Fruit fly (Drosophila melanogaster) whole organism, wandering third instar larva: ENCODE data around the gene ninaE.

Experiments used
- Abd-B ChIP-seq: fragments of >200 bp; optimal IDR thresholded peaks from 2 replicates; lab custom pipeline; 2017; ENCODE audit warnings: missing biosample characterization, missing genetic modification characterization
- CG32264 ChIP-seq: fragments of 200-800 bp; sonication (Bioruptor generic); optimal IDR thresholded peaks from 2 replicates; lab custom pipeline; 2016; ENCODE audit warnings: missing biosample characterization, missing genetic modification characterization
- CG9705 ChIP-seq: fragments of 200-800 bp; sonication (Bioruptor generic); optimal IDR thresholded peaks from 2 replicates; lab custom pipeline; 2018; ENCODE audit warnings: missing biosample characterization, mild to moderate bottlenecking, missing genetic modification characterization
- CrebA ChIP-seq: fragments of 200-800 bp; sonication (Bioruptor generic); optimal IDR thresholded peaks from 2 replicates; lab custom pipeline; 2016; ENCODE audit warnings: missing biosample characterization, mild to moderate bottlenecking, missing genetic modification characterization, borderline replicate concordance
- Dfd ChIP-seq: fragments of >200 bp; optimal IDR thresholded peaks from 2 replicates; lab custom pipeline; 2017; ENCODE audit warnings: missing biosample characterization, missing genetic modification characterization
- Dif ChIP-seq: fragments of 200-275, 200-300 bp; sonication (Bioruptor generic); optimal IDR thresholded peaks from 2 replicates; lab custom pipeline; 2018; ENCODE audit warnings: missing biosample characterization, missing genetic modification characterization; ENCODE audit not compliant: partially characterized antibody
- GATAd ChIP-seq: sonication (Bioruptor generic); optimal IDR thresholded peaks from 2 replicates; lab custom pipeline; 2016; ENCODE audit warnings: missing biosample characterization, missing genetic modification characterization
- HLH106 ChIP-seq: fragments of 200-800 bp; optimal IDR thresholded peaks from 3 replicates; lab custom pipeline; 2019; ENCODE audit warnings: missing biosample characterization, mild to moderate bottlenecking, missing genetic modification characterization, moderate library complexity
- Hnf4 ChIP-seq: fragments of 200-800 bp; sonication (Bioruptor generic); optimal IDR thresholded peaks from 2 replicates; lab custom pipeline; 2016; ENCODE audit warnings: missing biosample characterization, mild to moderate bottlenecking, missing genetic modification characterization
- Hr78 ChIP-seq: fragments of >200 bp; optimal IDR thresholded peaks from 2 replicates; lab custom pipeline; 2017; ENCODE audit warnings: missing biosample characterization, missing genetic modification characterization
- Hr83 ChIP-seq: fragments of 200-300 bp; sonication (Bioruptor generic); optimal IDR thresholded peaks from 2 replicates; lab custom pipeline; 2016; ENCODE audit warnings: missing biosample characterization, mild to moderate bottlenecking, missing genetic modification characterization, moderate library complexity; ENCODE audit not compliant: poor library complexity, severe bottlenecking
- Jra ChIP-seq: sonication (Bioruptor generic); optimal IDR thresholded peaks from 2 replicates; lab custom pipeline; 2016; ENCODE audit warnings: missing biosample characterization, missing genetic modification characterization
- Mio ChIP-seq: sonication (Bioruptor generic); optimal IDR thresholded peaks from 2 replicates; lab custom pipeline; 2016; ENCODE audit warnings: missing biosample characterization, missing genetic modification characterization
- Myc ChIP-seq: fragments of >200 bp; optimal IDR thresholded peaks from 2 replicates; lab custom pipeline; 2017
- N ChIP-seq: fragments of >200 bp; optimal IDR thresholded peaks from 2 replicates; lab custom pipeline; 2018; ENCODE audit warnings: missing biosample characterization, missing external identifiers, missing genetic modification characterization
- OdsH ChIP-seq: fragments of 200-800 bp; sonication (Bioruptor generic); optimal IDR thresholded peaks from 2 replicates; lab custom pipeline; 2016; ENCODE audit warnings: missing biosample characterization, mild to moderate bottlenecking, missing genetic modification characterization
- Rel ChIP-seq, 2 experiments: fragments of 200-800 bp; sonication (Bioruptor generic) in 1 of 2; optimal IDR thresholded peaks; 2 replicates in 1 of 2; 3 replicates in 1 of 2; lab custom pipeline; 2016 to 2019; ENCODE audit warnings: mild to moderate bottlenecking in 2 of 2, missing biosample characterization in 2 of 2, missing genetic modification characterization in 2 of 2, moderate library complexity in 1 of 2
- Sp1 ChIP-seq: fragments of 200-800 bp; sonication (Bioruptor generic); optimal IDR thresholded peaks from 3 replicates; lab custom pipeline; 2019; ENCODE audit warnings: missing biosample characterization, mild to moderate bottlenecking, missing genetic modification characterization, moderate library complexity
- Vsx2 ChIP-seq: fragments of 200-300, 225-300 bp; sonication (Bioruptor generic); optimal IDR thresholded peaks from 2 replicates; lab custom pipeline; 2018; ENCODE audit warnings: missing biosample characterization, missing genetic modification characterization; ENCODE audit not compliant: partially characterized antibody
- br ChIP-seq: fragments of 200-800 bp; sonication (Bioruptor generic); optimal IDR thresholded peaks from 2 replicates; lab custom pipeline; 2016; ENCODE audit warnings: missing biosample characterization, missing genetic modification characterization
- brk ChIP-seq: fragments of 200-800 bp; sonication (Bioruptor generic); optimal IDR thresholded peaks from 2 replicates; lab custom pipeline; 2016; ENCODE audit warnings: missing biosample characterization, mild to moderate bottlenecking, missing genetic modification characterization
- dl ChIP-seq, 2 experiments: fragments of 175-275, 200-275 bp in 1 of 2; fragments of 200-275 bp in 1 of 2; sonication (Bioruptor generic); optimal IDR thresholded peaks; lab custom pipeline; 2018; ENCODE audit warnings: mild to moderate bottlenecking in 2 of 2, missing biosample characterization in 2 of 2, missing genetic modification characterization in 2 of 2, moderate library complexity in 2 of 2; ENCODE audit not compliant: partially characterized antibody in 2 of 2, insufficient read depth in 1 of 2
- dmrt93B ChIP-seq: fragments of 200-800 bp; sonication (Bioruptor generic); optimal IDR thresholded peaks from 2 replicates; lab custom pipeline; 2018; ENCODE audit warnings: missing biosample characterization, mild to moderate bottlenecking, missing genetic modification characterization
- dsf ChIP-seq: sonication (Bioruptor generic); optimal IDR thresholded peaks from 2 replicates; lab custom pipeline; 2016; ENCODE audit warnings: missing biosample characterization, missing genetic modification characterization, borderline replicate concordance
- ey ChIP-seq: fragments of 200-800 bp; sonication (Bioruptor generic); optimal IDR thresholded peaks from 2 replicates; lab custom pipeline; 2016; ENCODE audit warnings: missing biosample characterization, missing genetic modification characterization
- foxo ChIP-seq, 2 experiments: fragments of 200-800 bp; sonication (Bioruptor generic); optimal IDR thresholded peaks; 2 replicates in 1 of 2; 3 replicates in 1 of 2; lab custom pipeline; 2016 to 2017; ENCODE audit warnings: missing biosample characterization in 2 of 2, missing genetic modification characterization in 2 of 2
- fru ChIP-seq: fragments of 200-800 bp; sonication (Bioruptor generic); optimal IDR thresholded peaks from 3 replicates; lab custom pipeline; 2016; ENCODE audit warnings: missing biosample characterization, mild to moderate bottlenecking, missing genetic modification characterization
- h ChIP-seq: fragments of 200-800 bp; sonication (Bioruptor generic); optimal IDR thresholded peaks from 3 replicates; lab custom pipeline; 2016; ENCODE audit warnings: missing biosample characterization, mild to moderate bottlenecking, missing genetic modification characterization
- jim ChIP-seq: fragments of 175-275, 200-325 bp; sonication (Bioruptor generic); optimal IDR thresholded peaks from 2 replicates; lab custom pipeline; 2016; ENCODE audit warnings: missing biosample characterization, mild to moderate bottlenecking, missing genetic modification characterization
- lola ChIP-seq: fragments of >200 bp; optimal IDR thresholded peaks from 2 replicates; lab custom pipeline; 2017; ENCODE audit warnings: missing biosample characterization, missing genetic modification characterization
- pan ChIP-seq: fragments of >200 bp; optimal IDR thresholded peaks from 2 replicates; lab custom pipeline; 2017
- psq ChIP-seq: fragments of 200-800 bp; sonication (Bioruptor generic); optimal IDR thresholded peaks from 3 replicates; lab custom pipeline; 2017; ENCODE audit warnings: missing biosample characterization, mild to moderate bottlenecking, missing genetic modification characterization, moderate library complexity
- rgr ChIP-seq: fragments of 200-800 bp; sonication (Bioruptor generic); optimal IDR thresholded peaks from 3 replicates; lab custom pipeline; 2016; ENCODE audit warnings: missing biosample characterization, mild to moderate bottlenecking, missing genetic modification characterization
- sage ChIP-seq: fragments of 200-800 bp; sonication (Bioruptor generic); optimal IDR thresholded peaks from 2 replicates; lab custom pipeline; 2016; ENCODE audit warnings: missing biosample characterization, mild to moderate bottlenecking, missing genetic modification characterization
- sv ChIP-seq: fragments of 200-800 bp; sonication (Bioruptor generic); optimal IDR thresholded peaks from 3 replicates; lab custom pipeline; 2016; ENCODE audit warnings: missing biosample characterization, missing genetic modification characterization
- tai ChIP-seq: sonication (Bioruptor generic); optimal IDR thresholded peaks from 2 replicates; lab custom pipeline; 2016; ENCODE audit warnings: missing biosample characterization, missing genetic modification characterization
- usp ChIP-seq: fragments of >200 bp; optimal IDR thresholded peaks from 2 replicates; lab custom pipeline; 2017; ENCODE audit warnings: missing biosample characterization, missing genetic modification characterization
- woc ChIP-seq: sonication (Bioruptor generic); optimal IDR thresholded peaks from 2 replicates; lab custom pipeline; 2016; ENCODE audit warnings: missing biosample characterization, mild to moderate bottlenecking, missing genetic modification characterization

The ninaE gene

dm6 chr3R:19890340-19890998, 2.5 kb upstream of the ninaE start, which contains the start of gene CG4733:
TSS of gene CG4733 (plus strand) at chr3R:19890689.
- TF ChIP-seq Myc (lab: Kevin White, UChicago) (peak; percentile 98), Abd-B (GFP tag; lab: Kevin White, UChicago) (no peak), woc (GFP tag; lab: Kevin White, UChicago) (peak; percentile 32), N (GFP tag; lab: Kevin White, UChicago) (no peak), dl (GFP tag; optimal IDR thresholded peaks at IDR 0.05; lab: Kevin White, UChicago; ENCODE audit: insufficient read depth in 1 of 2, partially characterized antibody in 2 of 2) (peak in 1 of 2 experiments; percentile 50), fru (GFP tag; lab: Kevin White, UChicago) (peak; percentile 56), Dif (GFP tag; lab: Kevin White, UChicago) (peak; percentile 32)

dm6 chr3R:19889603-19890187, 1.7 kb upstream of the ninaE start:
- TF ChIP-seq fru (GFP tag; lab: Kevin White, UChicago) (peak; percentile 13), Dif (GFP tag; lab: Kevin White, UChicago) (peak; percentile 78), dl (GFP tag; optimal IDR thresholded peaks at IDR 0.05; lab: Kevin White, UChicago; ENCODE audit: insufficient read depth in 1 of 2, partially characterized antibody in 2 of 2) (peak; percentile 56 to 70), ey (GFP tag; lab: Kevin White, UChicago) (no peak)

dm6 chr3R:19880431-19880939, 7.5 kb downstream of the ninaE start:
- peak; percentile 48 for TF ChIP-seq dmrt93B (GFP tag; lab: Kevin White, UChicago)
- TF ChIP-seq sv (GFP tag; lab: Kevin White, UChicago): no peak
- peak; percentile 68 for TF ChIP-seq Sp1 (GFP tag; lab: Kevin White, UChicago)
- no peak for TF ChIP-seq Hr78 (GFP tag; lab: Kevin White, UChicago)
- TF ChIP-seq jim (GFP tag; lab: Kevin White, UChicago): no peak
- no peak for TF ChIP-seq dsf (GFP tag; lab: Kevin White, UChicago)
- TF ChIP-seq CG32264 (GFP tag; lab: Kevin White, UChicago): no peak
- TF ChIP-seq br (GFP tag; lab: Kevin White, UChicago): peak; percentile 66
- TF ChIP-seq Hnf4: no peak
- TF ChIP-seq psq (GFP tag; lab: Kevin White, UChicago): peak; percentile 17
- no peak for TF ChIP-seq lola
- no peak for TF ChIP-seq brk
- TF ChIP-seq Jra (GFP tag; lab: Kevin White, UChicago): no peak
- TF ChIP-seq OdsH (GFP tag; lab: Kevin White, UChicago): peak; percentile 69
- TF ChIP-seq tai: no peak
- peak; percentile 80 for TF ChIP-seq h (GFP tag; lab: Kevin White, UChicago)
- no peak for TF ChIP-seq Mio (GFP tag; lab: Kevin White, UChicago)
- TF ChIP-seq sage (GFP tag; lab: Kevin White, UChicago): no peak
- no peak for TF ChIP-seq N (GFP tag; lab: Kevin White, UChicago)
- TF ChIP-seq CrebA (GFP tag; lab: Kevin White, UChicago): no peak
- TF ChIP-seq dl (GFP tag; optimal IDR thresholded peaks at IDR 0.05; lab: Kevin White, UChicago; ENCODE audit: insufficient read depth in 1 of 2, partially characterized antibody in 2 of 2): no peak
- peak; percentile 60 to 79 for TF ChIP-seq foxo (GFP tag; optimal IDR thresholded peaks at IDR 0.05; lab: Kevin White, UChicago)
- peak; percentile 67 for TF ChIP-seq HLH106
- TF ChIP-seq pan (lab: Kevin White, UChicago): no peak
- TF ChIP-seq Hr83 (GFP tag; lab: Kevin White, UChicago): no peak
- peak; percentile 52 for TF ChIP-seq Rel (GFP tag; optimal IDR thresholded peaks at IDR 0.05; lab: Kevin White, UChicago)
- TF ChIP-seq Rel (tag; optimal IDR thresholded peaks at IDR 0.05; lab: Kevin White, UChicago): peak; percentile 39
- TF ChIP-seq GATAd: no peak
- no peak for TF ChIP-seq woc (GFP tag; lab: Kevin White, UChicago)
- no peak for TF ChIP-seq Myc (lab: Kevin White, UChicago)
- TF ChIP-seq Vsx2 (GFP tag; lab: Kevin White, UChicago): no peak
- TF ChIP-seq CG9705 (GFP tag; lab: Kevin White, UChicago): peak; percentile 40
- TF ChIP-seq usp: no peak
- TF ChIP-seq Dfd (GFP tag; lab: Kevin White, UChicago): no peak
- peak; percentile 74 for TF ChIP-seq ey (GFP tag; lab: Kevin White, UChicago)
- TF ChIP-seq Dif (GFP tag; lab: Kevin White, UChicago): no peak
- no peak for TF ChIP-seq Abd-B (GFP tag; lab: Kevin White, UChicago)
- TF ChIP-seq rgr: peak; percentile 73
- TF ChIP-seq fru (GFP tag; lab: Kevin White, UChicago): peak; percentile 67
- TF ChIP-seq, all 38 proteins: peak for 13
